Worm (Caenorhabditis elegans): Measurements from ENCODE around the gene R07A4.3.

Gene R07A4.3

ce11 chrX:10753403-10753802, at the start of gene R07A4.3:
TSS of gene R07A4.3 (plus strand) at chrX:10753703.
- TF ChIP-seq tbx-2 (tag; optimal IDR thresholded peaks at IDR 0.05) (no peak), nhr-25 (tag; optimal IDR thresholded peaks at IDR 0.05) (no peak), unc-62 (GFP tag; optimal IDR thresholded peaks at IDR 0.05) (no peak), snpc-4 (tag; optimal IDR thresholded peaks at IDR 0.05) (no peak), mml-1 (tag; optimal IDR thresholded peaks at IDR 0.05) (no peak), elt-2 (tag; optimal IDR thresholded peaks at IDR 0.05) (no peak), eor-1 (tag; optimal IDR thresholded peaks at IDR 0.05) (no peak), elt-1 (tag; optimal IDR thresholded peaks at IDR 0.05) (no peak), daf-12 (tag; optimal IDR thresholded peaks at IDR 0.05) (no peak), ceh-28 (tag; optimal IDR thresholded peaks at IDR 0.05) (no peak), ZK546.5 (tag; optimal IDR thresholded peaks at IDR 0.05) (no peak), nhr-28 (tag; optimal IDR thresholded peaks at IDR 0.05) (no peak), ztf-4 (tag; optimal IDR thresholded peaks at IDR 0.05) (no peak), ztf-11 (tag; optimal IDR thresholded peaks at IDR 0.05) (no peak), nhr-11 (tag; optimal IDR thresholded peaks at IDR 0.05) (no peak)

- TF ChIP-seq mml-1 (tag; optimal IDR thresholded peaks at IDR 0.05): no peak
- TF ChIP-seq nhr-76 (tag; optimal IDR thresholded peaks at IDR 0.05): no peak
- no peak for TF ChIP-seq R02D3.7 (tag; optimal IDR thresholded peaks at IDR 0.05)
- no peak for TF ChIP-seq ZK546.5 (tag; optimal IDR thresholded peaks at IDR 0.05)
- no peak for TF ChIP-seq jun-1 (tag; optimal IDR thresholded peaks at IDR 0.05)
These were observed 49.2 kb upstream of the R07A4.3 start for ce11 chrX:10704329-10704728.

- TF ChIP-seq lin-39 (tag; optimal IDR thresholded peaks at IDR 0.05): no peak
- no peak for TF ChIP-seq egl-27 (tag; optimal IDR thresholded peaks at IDR 0.05)
- no peak for TF ChIP-seq elt-2 (tag; optimal IDR thresholded peaks at IDR 0.05)
- no peak for TF ChIP-seq daf-12 (tag; optimal IDR thresholded peaks at IDR 0.05)
- TF ChIP-seq egl-5 (tag; optimal IDR thresholded peaks at IDR 0.05): no peak
These were observed 41.7 kb upstream of the R07A4.3 start, which contains the start of gene rhgf-1 for ce11 chrX:10711769-10712168. TSS of gene rhgf-1 (minus strand) at chrX:10711869.

ce11 chrX:10717019-10717418, 36.5 kb upstream of the R07A4.3 start, which contains the start of gene T01C1.4:
TSS of gene T01C1.4 (minus strand) at chrX:10717119.
- TF ChIP-seq pha-4 (tag; optimal IDR thresholded peaks at IDR 0.05) (no peak), nhr-237 (tag; optimal IDR thresholded peaks at IDR 0.05) (no peak), lsy-12 (tag; optimal IDR thresholded peaks at IDR 0.05) (no peak), nfya-1 (tag; optimal IDR thresholded peaks at IDR 0.05; ENCODE audit: insufficient read depth) (no peak), hmg-11 (tag; optimal IDR thresholded peaks at IDR 0.05) (no peak), sea-2 (GFP tag; optimal IDR thresholded peaks at IDR 0.05) (no peak), zag-1 (tag; optimal IDR thresholded peaks at IDR 0.05) (no peak), ceh-9 (tag; optimal IDR thresholded peaks at IDR 0.05) (no peak), egl-27 (tag; optimal IDR thresholded peaks at IDR 0.05) (no peak), mml-1 (tag; optimal IDR thresholded peaks at IDR 0.05) (no peak), pqm-1 (tag; optimal IDR thresholded peaks at IDR 0.05) (no peak), ztf-4 (tag; optimal IDR thresholded peaks at IDR 0.05) (no peak)

- TF ChIP-seq aly-2 (tag; optimal IDR thresholded peaks at IDR 0.05) (no peak), mdl-1 (tag; optimal IDR thresholded peaks at IDR 0.05) (no peak), unc-62 (GFP tag; optimal IDR thresholded peaks at IDR 0.05) (no peak)
These were observed 31.5 kb upstream of the R07A4.3 start, which contains the start of gene mbr-1 for ce11 chrX:10721954-10722353. TSS of gene mbr-1 (minus strand) at chrX:10722054.

ce11 chrX:10727696-10728095, 25.8 kb upstream of the R07A4.3 start:
- TF ChIP-seq egl-27 (tag; optimal IDR thresholded peaks at IDR 0.05) (no peak), snpc-4 (tag; optimal IDR thresholded peaks at IDR 0.05) (no peak), nhr-43 (tag; optimal IDR thresholded peaks at IDR 0.05; ENCODE audit: poor library complexity, severe bottlenecking) (no peak), jun-1 (tag; optimal IDR thresholded peaks at IDR 0.05) (no peak), mdl-1 (tag; optimal IDR thresholded peaks at IDR 0.05) (no peak), nhr-11 (tag; optimal IDR thresholded peaks at IDR 0.05) (no peak), eor-1 (tag; optimal IDR thresholded peaks at IDR 0.05) (no peak), nhr-25 (tag; optimal IDR thresholded peaks at IDR 0.05) (no peak), ceh-16 (tag; optimal IDR thresholded peaks at IDR 0.05) (no peak), nhr-12 (tag; optimal IDR thresholded peaks at IDR 0.05) (no peak)
